Worm (Caenorhabditis elegans) whole organism, late embryonic: Measurements from ENCODE around the gene ugt-61.

Source experiments
- C08G9.2 ChIP-seq: sonication (generic microtip); optimal IDR thresholded peaks from 2 replicates; lab custom pipeline; 2016; ENCODE audit warnings: mild to moderate bottlenecking, missing genetic modification characterization, moderate library complexity, missing compliant biosample characterization
- C38D4.7 ChIP-seq: fragments of 200-800 bp; sonication (Bioruptor generic); optimal IDR thresholded peaks from 2 replicates; lab custom pipeline; 2018; ENCODE audit warnings: mild to moderate bottlenecking, missing genetic modification characterization, moderate library complexity, missing compliant biosample characterization
- F13H6.1 ChIP-seq: sonication (generic microtip); optimal IDR thresholded peaks from 2 replicates; lab custom pipeline; 2016; ENCODE audit warnings: missing genetic modification characterization, missing compliant biosample characterization
- K02D7.2 ChIP-seq: sonication (generic microtip); optimal IDR thresholded peaks from 2 replicates; lab custom pipeline; 2017; ENCODE audit warnings: mild to moderate bottlenecking, missing genetic modification characterization, missing compliant biosample characterization
- K09A11.1 ChIP-seq: sonication (generic microtip); optimal IDR thresholded peaks from 2 replicates; lab custom pipeline; 2017; ENCODE audit warnings: antibody characterized with exemption, mild to moderate bottlenecking, missing genetic modification characterization, missing compliant biosample characterization; ENCODE audit not compliant: insufficient read depth
- T23F11.4 ChIP-seq: fragments of 200-800 bp; sonication (Bioruptor generic); optimal IDR thresholded peaks from 2 replicates; lab custom pipeline; 2018; ENCODE audit warnings: mild to moderate bottlenecking, missing genetic modification characterization, missing compliant biosample characterization
- ceh-14 ChIP-seq: sonication (generic microtip); optimal IDR thresholded peaks from 2 replicates; lab custom pipeline; 2016; ENCODE audit warnings: missing genotype, missing genetic modification characterization, missing compliant biosample characterization
- ceh-19 ChIP-seq: fragments of 200-800 bp; sonication (Bioruptor generic); optimal IDR thresholded peaks from 2 replicates; lab custom pipeline; 2018; ENCODE audit warnings: mild to moderate bottlenecking, missing genetic modification characterization, missing compliant biosample characterization
- ceh-24 ChIP-seq: sonication (generic microtip); optimal IDR thresholded peaks from 2 replicates; lab custom pipeline; 2016; ENCODE audit warnings: mild to moderate bottlenecking, missing genetic modification characterization, missing compliant biosample characterization
- ceh-30 ChIP-seq: fragments of 150-350 bp; optimal IDR thresholded peaks from 2 replicates; lab custom pipeline; 2014; ENCODE audit warnings: missing biosample characterization, missing genetic modification characterization
- ceh-31 ChIP-seq: sonication (generic microtip); optimal IDR thresholded peaks from 2 replicates; lab custom pipeline; 2016; ENCODE audit warnings: missing genetic modification characterization, missing compliant biosample characterization
- ceh-45 ChIP-seq: fragments of 200-800 bp; sonication (Bioruptor generic); IDR thresholded peaks from 2 replicates; pipeline ENCODE4 v1.3.6; 2022; ENCODE audit warnings: missing genetic modification reagents, missing genetic modification characterization, missing compliant biosample characterization
- dmd-4 ChIP-seq: sonication (generic microtip); optimal IDR thresholded peaks from 2 replicates; lab custom pipeline; 2016; ENCODE audit warnings: borderline replicate concordance, missing genetic modification characterization, missing compliant biosample characterization
- dve-1 ChIP-seq: sonication (generic microtip); optimal IDR thresholded peaks from 2 replicates; lab custom pipeline; 2017; ENCODE audit warnings: antibody characterized with exemption, mild to moderate bottlenecking, missing genetic modification characterization, missing compliant biosample characterization
- elt-2 ChIP-seq: sonication (generic microtip); optimal IDR thresholded peaks from 2 replicates; lab custom pipeline; 2016; ENCODE audit warnings: missing genetic modification reagents, missing genetic modification characterization, missing compliant biosample characterization
- ets-4 ChIP-seq: sonication (generic microtip); optimal IDR thresholded peaks from 2 replicates; lab custom pipeline; 2016; ENCODE audit warnings: missing genetic modification characterization, missing compliant biosample characterization
- fkh-10 ChIP-seq: fragments of 150-350 bp; optimal IDR thresholded peaks from 2 replicates; lab custom pipeline; 2014; ENCODE audit warnings: missing biosample characterization, missing genetic modification reagents, missing genetic modification characterization
- fkh-6 ChIP-seq: sonication (generic microtip); optimal IDR thresholded peaks from 2 replicates; lab custom pipeline; 2016; ENCODE audit warnings: missing genetic modification characterization, missing compliant biosample characterization
- hlh-13 ChIP-seq: fragments of 200-800 bp; sonication (Bioruptor generic); optimal IDR thresholded peaks from 2 replicates; lab custom pipeline; 2018; ENCODE audit warnings: mild to moderate bottlenecking, missing genetic modification characterization, missing compliant biosample characterization
- hlh-30 ChIP-seq: sonication (generic microtip); optimal IDR thresholded peaks from 2 replicates; lab custom pipeline; 2017; ENCODE audit warnings: antibody characterized with exemption, missing genetic modification characterization, missing compliant biosample characterization; ENCODE audit not compliant: insufficient read depth
- lim-6 ChIP-seq: sonication (generic microtip); optimal IDR thresholded peaks from 2 replicates; lab custom pipeline; 2016; ENCODE audit warnings: missing genetic modification characterization, missing compliant biosample characterization
- mec-3 ChIP-seq: sonication (generic microtip); optimal IDR thresholded peaks from 2 replicates; lab custom pipeline; 2016; ENCODE audit warnings: borderline replicate concordance, missing genetic modification characterization, missing compliant biosample characterization
- nfya-1 ChIP-seq: sonication (generic microtip); optimal IDR thresholded peaks from 2 replicates; lab custom pipeline; 2017; ENCODE audit warnings: missing genetic modification characterization, mild to moderate bottlenecking, missing compliant biosample characterization, antibody characterized with exemption, moderate library complexity
- nhr-11 ChIP-seq: fragments of 150-350 bp; optimal IDR thresholded peaks from 2 replicates; lab custom pipeline; 2014; ENCODE audit warnings: missing biosample characterization, missing genetic modification characterization
- nhr-232 ChIP-seq: sonication (generic microtip); optimal IDR thresholded peaks from 2 replicates; lab custom pipeline; 2016; ENCODE audit warnings: missing genetic modification characterization, missing compliant biosample characterization
- npax-4 ChIP-seq: sonication (generic microtip); optimal IDR thresholded peaks from 2 replicates; lab custom pipeline; 2016; ENCODE audit warnings: missing genetic modification characterization, missing compliant biosample characterization
- pat-9 ChIP-seq: fragments of 200-800 bp; sonication (Bioruptor generic); optimal IDR thresholded peaks from 2 replicates; lab custom pipeline; 2018; ENCODE audit warnings: mild to moderate bottlenecking, missing genetic modification characterization, moderate library complexity, missing compliant biosample characterization
- pha-4 ChIP-seq: fragments of 150-350 bp; optimal IDR thresholded peaks from 2 replicates; lab custom pipeline; 2018; ENCODE audit warnings: missing biosample characterization, missing genetic modification reagents, missing genetic modification characterization
- pqm-1 ChIP-seq: sonication (generic microtip); optimal IDR thresholded peaks from 2 replicates; lab custom pipeline; 2016; ENCODE audit warnings: missing genetic modification characterization, missing compliant biosample characterization
- pros-1 ChIP-seq: fragments of 150-350 bp; optimal IDR thresholded peaks from 2 replicates; lab custom pipeline; 2014; ENCODE audit warnings: missing biosample characterization, missing genetic modification reagents, missing genetic modification characterization
- ref-2 ChIP-seq: sonication (generic microtip); optimal IDR thresholded peaks from 2 replicates; lab custom pipeline; 2016; ENCODE audit warnings: missing genetic modification characterization, missing compliant biosample characterization
- sox-2 ChIP-seq: fragments of 200-800 bp; sonication (Bioruptor generic); IDR thresholded peaks from 2 replicates; pipeline ENCODE4 v1.3.6; 2022; ENCODE audit warnings: missing genetic modification reagents, missing genetic modification characterization, missing compliant biosample characterization
- syd-9 ChIP-seq: sonication (generic microtip); optimal IDR thresholded peaks from 2 replicates; lab custom pipeline; 2016; ENCODE audit warnings: mild to moderate bottlenecking, missing genetic modification characterization, moderate library complexity, missing compliant biosample characterization
- ttx-3 ChIP-seq: sonication (generic microtip); optimal IDR thresholded peaks from 2 replicates; lab custom pipeline; 2016; ENCODE audit warnings: missing genetic modification reagents, missing genetic modification characterization, missing compliant biosample characterization
- unc-42 ChIP-seq: sonication (generic microtip); optimal IDR thresholded peaks from 2 replicates; lab custom pipeline; 2016; ENCODE audit warnings: missing genotype, missing genetic modification characterization, missing compliant biosample characterization

The ugt-61 gene

ce11 chrV:4700189-4700588 is 42.0 kb upstream of the ugt-61 start, which contains the start of gene ZC266.1:
TSS of gene ZC266.1 (minus strand) at chrV:4700289.
- TF ChIP-seq lim-6 (tag; lab: Kevin White, UChicago) (no peak), ttx-3 (tag; lab: Kevin White, UChicago) (no peak), K02D7.2 (no peak), ceh-30 (tag; lab: Kevin White, UChicago) (no peak), npax-4 (tag; lab: Kevin White, UChicago) (no peak), fkh-10 (GFP tag; lab: Kevin White, UChicago) (no peak), sox-2 (GFP tag; lab: Robert Waterston, UW) (no peak), dmd-4 (tag; lab: Kevin White, UChicago) (no peak), C38D4.7 (GFP tag; lab: Kevin White, UChicago) (no peak)

- no peak for TF ChIP-seq C08G9.2 (tag; lab: Kevin White, UChicago)
- no peak for TF ChIP-seq ets-4 (tag; lab: Kevin White, UChicago)
- TF ChIP-seq F13H6.1 (tag; lab: Kevin White, UChicago), result no peak
- no peak for TF ChIP-seq nfya-1 (tag; lab: Kevin White, UChicago)
- TF ChIP-seq npax-4 (tag; lab: Kevin White, UChicago), result no peak
- TF ChIP-seq unc-42, result no peak
- TF ChIP-seq C38D4.7 (GFP tag; lab: Kevin White, UChicago), result no peak
- no peak for TF ChIP-seq hlh-30 (tag; lab: Kevin White, UChicago)
- TF ChIP-seq ceh-14 (tag; lab: Kevin White, UChicago), result no peak
- TF ChIP-seq T23F11.4 (GFP tag; lab: Kevin White, UChicago), result no peak
- TF ChIP-seq, all 69 proteins: peak for 0
These were observed 34.6 kb upstream of the ugt-61 start for ce11 chrV:4707646-4708045.

ce11 chrV:4710464-4710863 is 31.8 kb upstream of the ugt-61 start, which contains the start of gene oac-24:
TSS of gene oac-24 (plus strand) at chrV:4710764.
- TF ChIP-seq dmd-4 (tag; lab: Kevin White, UChicago) (no peak), syd-9 (tag; lab: Kevin White, UChicago) (no peak), ceh-31 (tag; lab: Kevin White, UChicago) (no peak), pat-9 (tag; lab: Kevin White, UChicago) (no peak), ref-2 (tag; lab: Kevin White, UChicago) (no peak), nhr-232 (no peak), pros-1 (tag; lab: Kevin White, UChicago) (no peak), lim-6 (tag; lab: Kevin White, UChicago) (no peak), nhr-11 (tag; lab: Kevin White, UChicago) (no peak), ceh-24 (no peak), dve-1 (tag; lab: Kevin White, UChicago) (no peak), mec-3 (no peak)

ce11 chrV:4719965-4720364 is 22.3 kb upstream of the ugt-61 start, which contains the start of gene prx-6:
TSS of gene prx-6 (minus strand) at chrV:4720093.
- no peak for TF ChIP-seq fkh-6 (tag; lab: Kevin White, UChicago)
- no peak for TF ChIP-seq ceh-31 (tag; lab: Kevin White, UChicago)
- TF ChIP-seq K09A11.1 (tag; lab: Kevin White, UChicago), result no peak
- TF ChIP-seq elt-2 (tag; lab: Kevin White, UChicago), result peak; percentile 66
- no peak for TF ChIP-seq ceh-19 (GFP tag; lab: Kevin White, UChicago)
- no peak for TF ChIP-seq lim-6 (tag; lab: Kevin White, UChicago)

ce11 chrV:4720884-4721464 is 21.2 kb upstream of the ugt-61 start:
- TF ChIP-seq pha-4 (tag; lab: Kevin White, UChicago) (no peak), pqm-1 (tag; lab: Kevin White, UChicago) (no peak), hlh-13 (GFP tag; lab: Kevin White, UChicago) (no peak), pros-1 (tag; lab: Kevin White, UChicago) (no peak), ceh-45 (GFP tag; lab: Robert Waterston, UW) (no peak), elt-2 (tag; lab: Kevin White, UChicago) (peak; percentile 58)
- TF ChIP-seq, all 69 proteins: peak for 1
